Worm (Caenorhabditis elegans) whole organism, L2 larva: Measurements from ENCODE around the gene R08C7.1.

Experiments
- ZK546.5 ChIP-seq: sonication (generic microtip); optimal IDR thresholded peaks from 2 replicates; lab custom pipeline; 2017; ENCODE audit warnings: missing biosample characterization, missing genetic modification characterization
- ama-1 ChIP-seq: fragments of 150-350 bp; optimal IDR thresholded peaks from 2 replicates; lab custom pipeline; 2018; ENCODE audit warnings: inconsistent platforms
- mab-5 ChIP-seq: fragments of 150-350 bp; optimal IDR thresholded peaks from 2 replicates; lab custom pipeline; 2014; ENCODE audit warnings: missing biosample characterization, missing genetic modification characterization
- nhr-11 ChIP-seq: fragments of 150-350 bp; optimal IDR thresholded peaks from 2 replicates; lab custom pipeline; 2014; ENCODE audit warnings: missing biosample characterization, missing genetic modification characterization
- nhr-6 ChIP-seq: fragments of 150-350 bp; optimal IDR thresholded peaks from 2 replicates; lab custom pipeline; 2014; ENCODE audit warnings: missing biosample characterization, missing genetic modification characterization
- nhr-77 ChIP-seq: fragments of 150-350 bp; optimal IDR thresholded peaks from 2 replicates; lab custom pipeline; 2014; ENCODE audit warnings: missing biosample characterization, missing genetic modification characterization
- ztf-11 ChIP-seq: sonication (generic microtip); optimal IDR thresholded peaks from 2 replicates; lab custom pipeline; 2017; ENCODE audit warnings: missing biosample characterization, missing genetic modification characterization

DNA sequence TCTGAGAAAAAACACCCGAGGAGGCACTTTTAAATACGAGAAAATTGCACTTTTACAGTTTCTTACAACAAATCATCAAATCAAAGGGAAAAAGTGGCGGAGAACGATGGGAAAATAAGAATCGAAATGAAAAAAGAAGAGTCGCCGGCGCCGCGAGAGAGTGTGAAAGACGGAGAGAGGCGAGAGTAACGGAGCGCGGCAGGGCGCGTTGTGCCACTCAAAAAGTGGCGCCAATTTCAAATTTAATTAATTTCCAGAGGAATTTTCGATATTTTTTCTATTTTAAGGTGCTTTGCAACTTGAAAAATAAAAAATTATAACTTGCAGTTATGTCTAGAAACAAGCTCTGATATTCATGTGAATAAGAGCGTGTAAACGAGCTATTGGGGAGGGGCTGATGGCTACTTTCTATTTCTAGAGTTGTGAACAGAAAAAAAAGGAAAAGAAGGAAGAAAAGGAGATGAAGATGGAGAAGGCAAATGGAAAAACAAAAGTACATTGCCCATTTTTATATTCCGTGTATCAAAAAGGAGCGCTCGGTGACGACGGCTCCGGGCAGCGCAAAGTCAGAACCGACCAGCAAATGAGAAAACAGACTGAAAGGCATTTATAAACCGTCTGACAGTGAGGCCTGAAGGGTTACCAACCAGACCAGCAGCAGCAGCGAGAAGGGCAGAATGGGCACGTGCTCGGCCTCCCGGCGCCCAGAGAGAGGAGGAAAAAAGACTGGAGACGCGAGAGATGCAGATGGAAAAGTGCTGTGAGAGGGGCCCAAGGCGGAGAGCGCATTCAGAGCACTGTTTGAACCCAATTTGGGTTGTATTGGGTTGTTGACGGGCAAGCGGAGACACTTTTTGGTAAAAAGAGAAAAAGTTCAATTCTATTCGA is 19.5 kb downstream of the R08C7.1 start:
- TF ChIP-seq ztf-11 (tag; lab: Kevin White, UChicago) (no peak), ama-1 (no peak), mab-5 (no peak), nhr-11 (tag; lab: Kevin White, UChicago) (no peak), nhr-77 (tag; lab: Kevin White, UChicago) (no peak), nhr-6 (no peak), ZK546.5 (no peak)
